Fruit fly (Drosophila melanogaster): ENCODE results near the gene CG7886.

CG7886 gene

DNA sequence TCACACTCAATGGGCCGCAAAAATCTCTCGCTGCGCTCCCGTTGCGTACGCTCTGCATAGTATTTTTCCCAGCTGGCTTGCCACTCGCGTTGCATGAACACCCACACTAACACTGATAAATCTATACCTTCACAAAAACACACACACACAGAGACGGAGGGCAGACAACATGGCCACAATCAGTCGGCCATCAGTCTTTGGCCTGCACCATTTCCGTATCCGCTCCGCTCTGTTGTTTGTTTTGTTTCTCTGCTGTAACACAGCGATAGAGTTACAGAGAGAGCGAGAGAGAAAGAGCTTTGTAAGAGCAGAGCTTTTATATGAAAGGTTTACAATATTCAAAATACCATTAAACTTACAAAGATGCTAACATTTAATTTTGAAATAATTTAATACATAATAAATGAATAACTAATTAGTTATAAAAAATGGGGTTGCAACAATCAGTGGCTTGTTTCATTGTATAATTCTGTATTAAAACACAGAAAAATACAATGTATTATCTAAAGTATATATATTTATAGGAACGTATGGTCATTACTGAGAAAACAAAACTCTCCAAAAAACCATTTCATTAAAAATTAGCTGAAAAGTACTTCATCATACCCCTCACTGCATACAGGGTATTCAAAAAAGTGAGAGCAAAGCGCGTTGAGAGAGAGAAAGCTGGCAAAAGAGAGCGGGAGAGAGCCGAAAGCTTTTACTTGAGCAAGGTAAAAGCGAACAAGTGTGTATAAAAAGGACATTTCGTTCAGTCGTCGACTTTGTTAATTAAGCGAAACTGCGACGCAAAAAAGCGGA is 33.3 kb downstream of the CG7886 start, which contains the start of gene CG14853 (continued):
- TF ChIP-seq MTF-1 (GFP tag; optimal IDR thresholded peaks at IDR 0.05; ENCODE audit: borderline replicate concordance) (peak; percentile 84), CG14710 (tag; optimal IDR thresholded peaks at IDR 0.05) (peak; percentile 45), GATAe (GFP tag; conservative IDR thresholded peaks at IDR 0.05) (no peak), dysf (GFP tag; IDR thresholded peaks at IDR 0.05) (peak; percentile 79; the same call in 2 of the 3 replicates), Sox102F (GFP tag; optimal IDR thresholded peaks at IDR 0.05) (peak; percentile 97), D19B (GFP tag; optimal IDR thresholded peaks at IDR 0.05) (peak; percentile 87), CG32767 (GFP tag; IDR thresholded peaks at IDR 0.05) (peak; percentile 81), HLH4C (GFP tag; IDR thresholded peaks at IDR 0.05; ENCODE audit: partially characterized antibody) (no peak), twi (tag; optimal IDR thresholded peaks at IDR 0.05) (peak; percentile 54), CG3163 (GFP tag; optimal IDR thresholded peaks at IDR 0.05) (peak; percentile 9), CG9876 (GFP tag; optimal IDR thresholded peaks at IDR 0.05) (no peak), Antp (GFP tag; optimal IDR thresholded peaks at IDR 0.05) (no peak), ken (GFP tag; IDR thresholded peaks at IDR 0.05) (peak; percentile 38; the same call in 1 of the 3 replicates), CG6654 (GFP tag; optimal IDR thresholded peaks at IDR 0.05) (peak; percentile 1), CG18262 (tag; optimal IDR thresholded peaks at IDR 0.05) (peak; percentile 88), CG6813 (GFP tag; optimal IDR thresholded peaks at IDR 0.05) (peak; percentile 86), Awh (GFP tag; IDR thresholded peaks at IDR 0.05) (peak; percentile 59), CG7928 (GFP tag; optimal IDR thresholded peaks at IDR 0.05) (no peak), cato (GFP tag; optimal IDR thresholded peaks at IDR 0.05; ENCODE audit: borderline replicate concordance) (peak; percentile 60), CTCF (GFP tag; optimal IDR thresholded peaks at IDR 0.05) (peak; percentile 23), dan (GFP tag; IDR thresholded peaks at IDR 0.05) (no peak), sens (GFP tag) (peak; percentile 86), slp2 (GFP tag; optimal IDR thresholded peaks at IDR 0.05) (no peak), chn (GFP tag; optimal IDR thresholded peaks at IDR 0.05) (peak; percentile 14), CG11696 (GFP tag; IDR thresholded peaks at IDR 0.05) (0 out of 2 replicates have a peak, but pooled peaks have one; percentile 31), vnd (GFP tag; IDR thresholded peaks at IDR 0.05; ENCODE audit: partially characterized antibody) (no peak), CG7786 (GFP tag; optimal IDR thresholded peaks at IDR 0.05) (no peak), Dll (GFP tag; IDR thresholded peaks at IDR 0.05; ENCODE audit: partially characterized antibody) (no peak), Atf-2 (GFP tag; optimal IDR thresholded peaks at IDR 0.05) (no peak), NfI (GFP tag; optimal IDR thresholded peaks at IDR 0.05) (peak; percentile 75), Camta (GFP tag; optimal IDR thresholded peaks at IDR 0.05) (no peak), sima (GFP tag; optimal IDR thresholded peaks at IDR 0.05) (no peak), gsb (GFP tag; IDR thresholded peaks at IDR 0.05) (peak; percentile 51), Bdp1 (GFP tag; optimal IDR thresholded peaks at IDR 0.05) (no peak), HLH3B (GFP tag; IDR thresholded peaks at IDR 0.05) (peak; percentile 54), CG15011 (GFP tag; optimal IDR thresholded peaks at IDR 0.05) (peak; percentile 54), Dbx (GFP tag; IDR thresholded peaks at IDR 0.05) (no peak), CG6854 (GFP tag; optimal IDR thresholded peaks at IDR 0.05) (peak; percentile 61), CG11247 (GFP tag; IDR thresholded peaks at IDR 0.05) (peak; percentile 46), CG2712 (tag; optimal IDR thresholded peaks at IDR 0.05) (peak; percentile 92), CG15514 (GFP tag; optimal IDR thresholded peaks at IDR 0.05) (peak; percentile 64), CG10274 (GFP tag; optimal IDR thresholded peaks at IDR 0.05) (no peak), dimm (GFP tag; IDR thresholded peaks at IDR 0.05) (peak; percentile 17; the same call in 1 of the 2 replicates), zfh1 (GFP tag; IDR thresholded peaks at IDR 0.05) (peak; percentile 77), abd-A (tag; optimal IDR thresholded peaks at IDR 0.05) (peak; percentile 79), CG12299 (tag; optimal IDR thresholded peaks at IDR 0.05) (no peak), Gug (GFP tag; IDR thresholded peaks at IDR 0.05) (peak; percentile 52; the same call in 2 of the 4 replicates), Med (GFP tag) (peak; percentile 94), BtbVII (GFP tag; optimal IDR thresholded peaks at IDR 0.05) (peak; percentile 62), az2 (GFP tag; optimal IDR thresholded peaks at IDR 0.05) (peak; percentile 89)

Measured in whole organism, embryonic.